Fruit fly (Drosophila melanogaster) whole organism: ENCODE data around the gene CG32243.

ENCODE experiments used
- psq ChIP-seq: fragments of >200 bp; optimal IDR thresholded peaks from 2 replicates; lab custom pipeline; 2017
- usp ChIP-seq: fragments of >200 bp; optimal IDR thresholded peaks from 2 replicates; lab custom pipeline; 2017; ENCODE audit warnings: missing biosample characterization, missing genetic modification characterization, mixed read lengths

- TF ChIP-seq usp (GFP tag; lab: Kevin White, UChicago) (no peak), psq (lab: Kevin White, UChicago) (no peak)
Observed at dm6 chr3L:4556831-4557355, 15.8 kb upstream of the CG32243 start.
